Fruit fly (Drosophila melanogaster) whole organism, embryonic: ENCODE data around the gene CG18265.

Experiments
- B-H1 ChIP-seq: fragments of 200-800 bp; sonication (Bioruptor generic); IDR thresholded peaks from 3 replicates; pipeline ENCODE4 v1.3.6; 2022; ENCODE audit warnings: missing biosample characterization, missing genetic modification characterization
- CG10543 ChIP-seq: fragments of 200-800 bp; sonication (Bioruptor generic); optimal IDR thresholded peaks from 3 replicates; lab custom pipeline; 2017; ENCODE audit warnings: missing biosample characterization, mild to moderate bottlenecking, missing genetic modification characterization, moderate library complexity
- CG10565 ChIP-seq: fragments of 200-800 bp; sonication (Bioruptor generic); optimal IDR thresholded peaks from 3 replicates; lab custom pipeline; 2016; ENCODE audit warnings: missing biosample characterization, mild to moderate bottlenecking, missing genetic modification characterization
- CG12769 ChIP-seq: fragments of 200-800 bp; sonication (Bioruptor generic); optimal IDR thresholded peaks from 2 replicates; lab custom pipeline; 2019; ENCODE audit warnings: missing biosample characterization, mild to moderate bottlenecking, missing genetic modification characterization, moderate library complexity
- CG13775 ChIP-seq: fragments of 200-800 bp; sonication (Bioruptor generic); optimal IDR thresholded peaks from 3 replicates; lab custom pipeline; 2017; ENCODE audit warnings: missing biosample characterization, mild to moderate bottlenecking, missing genetic modification characterization
- CG14050 ChIP-seq: fragments of 200-800 bp; sonication (Bioruptor generic); IDR thresholded peaks from 3 replicates; pipeline ENCODE4 v1.3.6; 2022; ENCODE audit warnings: missing biosample characterization, missing genetic modification characterization
- CG14860 ChIP-seq: fragments of 200-800 bp; sonication (Bioruptor generic); IDR thresholded peaks from 3 replicates; pipeline ENCODE4 v1.3.6; 2022; ENCODE audit warnings: missing biosample characterization, missing genetic modification characterization; ENCODE audit not compliant: partially characterized antibody
- CG2712 ChIP-seq: fragments of 200-800 bp; optimal IDR thresholded peaks from 3 replicates; lab custom pipeline; 2019; ENCODE audit warnings: missing biosample characterization, mild to moderate bottlenecking, missing genetic modification characterization, moderate library complexity
- CG2875 ChIP-seq: fragments of 200-800 bp; sonication (Bioruptor generic); optimal IDR thresholded peaks from 2 replicates; lab custom pipeline; 2017; ENCODE audit warnings: missing biosample characterization, mild to moderate bottlenecking, missing genetic modification characterization, missing genetic modification reagents
- CG33557 ChIP-seq: fragments of 200-800 bp; sonication (Bioruptor generic); optimal IDR thresholded peaks from 2 replicates; lab custom pipeline; 2019; ENCODE audit warnings: missing biosample characterization, mild to moderate bottlenecking, missing genetic modification characterization, moderate library complexity
- CG42726 ChIP-seq: fragments of 200-800 bp; sonication (Bioruptor generic); IDR thresholded peaks from 2 replicates; pipeline ENCODE4 v1.3.6; 2022; ENCODE audit warnings: missing biosample characterization, missing genetic modification characterization; ENCODE audit not compliant: partially characterized antibody
- CG4404 ChIP-seq: fragments of 200-800 bp; sonication (Bioruptor generic); IDR thresholded peaks from 2 replicates; pipeline ENCODE4 v1.3.6; 2022; ENCODE audit warnings: missing biosample characterization, missing genetic modification characterization
- CG6813 ChIP-seq: fragments of 200-800 bp; sonication (Bioruptor generic); optimal IDR thresholded peaks from 2 replicates; lab custom pipeline; 2017; ENCODE audit warnings: missing biosample characterization, missing genetic modification characterization, mild to moderate bottlenecking, moderate library complexity, missing genetic modification reagents
- CG7556 ChIP-seq: fragments of 200-800 bp; sonication (Bioruptor generic); optimal IDR thresholded peaks from 2 replicates; lab custom pipeline; 2017; ENCODE audit warnings: missing biosample characterization, mild to moderate bottlenecking, missing genetic modification characterization
- CG7839 ChIP-seq: fragments of 200-800 bp; sonication (Bioruptor generic); optimal IDR thresholded peaks from 3 replicates; lab custom pipeline; 2018; ENCODE audit warnings: missing biosample characterization, mild to moderate bottlenecking, missing genetic modification characterization, moderate library complexity
- CG8089 ChIP-seq: fragments of 200-800 bp; sonication (Bioruptor generic); optimal IDR thresholded peaks from 3 replicates; lab custom pipeline; 2016; ENCODE audit warnings: missing biosample characterization, missing genetic modification characterization
- CG8359 ChIP-seq: fragments of 200-800 bp; sonication (Bioruptor generic); optimal IDR thresholded peaks from 2 replicates; lab custom pipeline; 2017; ENCODE audit warnings: missing biosample characterization, mild to moderate bottlenecking, missing genetic modification characterization, borderline replicate concordance
- E2f2 ChIP-seq: fragments of 200-800 bp; sonication (Bioruptor generic); IDR thresholded peaks from 2 replicates; pipeline ENCODE4 v1.3.6; 2022; ENCODE audit warnings: missing biosample characterization, missing genetic modification characterization
- Fer1 ChIP-seq: fragments of 200-800 bp; sonication (Bioruptor generic); optimal IDR thresholded peaks from 2 replicates; lab custom pipeline; 2017; ENCODE audit warnings: missing biosample characterization, mild to moderate bottlenecking, missing genetic modification characterization
- HHEX ChIP-seq: fragments of 200-800 bp; sonication (Bioruptor generic); optimal IDR thresholded peaks from 3 replicates; lab custom pipeline; 2017; ENCODE audit warnings: missing biosample characterization, mild to moderate bottlenecking, missing genetic modification characterization, missing genetic modification reagents
- Hsf ChIP-seq: fragments of 200-800 bp; sonication (Bioruptor generic); optimal IDR thresholded peaks from 3 replicates; lab custom pipeline; 2016; ENCODE audit warnings: missing biosample characterization, missing genetic modification characterization
- Lhr ChIP-seq: fragments of 200-800 bp; sonication (Bioruptor generic); optimal IDR thresholded peaks from 3 replicates; lab custom pipeline; 2017; ENCODE audit warnings: mild to moderate bottlenecking, missing biosample characterization, missing genetic modification reagents, missing genetic modification characterization
- MTF-1 ChIP-seq: fragments of 200-800 bp; sonication (Bioruptor generic); optimal IDR thresholded peaks from 2 replicates; lab custom pipeline; 2018; ENCODE audit warnings: missing biosample characterization, mild to moderate bottlenecking, missing genetic modification characterization, borderline replicate concordance
- Med ChIP-seq: fragments of 200-800 bp; sonication (Bioruptor generic); peaks from one replicate; lab custom pipeline; 2016; ENCODE audit warnings: missing biosample characterization, missing genetic modification characterization, mild to moderate bottlenecking, inconsistent platforms, moderate library complexity
- Rfx ChIP-seq: fragments of 200-800 bp; sonication (Bioruptor generic); IDR thresholded peaks from 2 replicates; pipeline ENCODE4 v1.3.6; 2022; ENCODE audit warnings: missing biosample characterization, missing genetic modification characterization
- ac ChIP-seq: fragments of 200-800 bp; sonication (Bioruptor generic); optimal IDR thresholded peaks from 3 replicates; lab custom pipeline; 2017; ENCODE audit warnings: missing biosample characterization, mild to moderate bottlenecking, missing genetic modification characterization
- ap ChIP-seq: fragments of 200-800 bp; sonication (Bioruptor generic); IDR thresholded peaks from 2 replicates; pipeline ENCODE4 v1.3.6; 2022; ENCODE audit warnings: missing biosample characterization, missing genetic modification characterization
- ase ChIP-seq: fragments of 200-800 bp; sonication (Bioruptor generic); IDR thresholded peaks from 3 replicates; pipeline ENCODE4 v1.3.6; 2022; ENCODE audit warnings: missing biosample characterization, missing genetic modification characterization
- ash1 ChIP-seq: fragments of 200-800 bp; sonication (Bioruptor generic); optimal IDR thresholded peaks from 2 replicates; lab custom pipeline; 2018; ENCODE audit warnings: missing biosample characterization, mild to moderate bottlenecking, missing genetic modification characterization
- bsh ChIP-seq, 2 experiments: fragments of 200-800 bp; sonication (Bioruptor generic); optimal IDR thresholded peaks; 2 replicates each; lab custom pipeline; 2017 to 2018; ENCODE audit warnings: mild to moderate bottlenecking in 2 of 2, missing biosample characterization in 2 of 2, missing genetic modification characterization in 2 of 2, moderate library complexity in 1 of 2
- cato ChIP-seq: fragments of 200-800 bp; sonication (Bioruptor generic); optimal IDR thresholded peaks from 2 replicates; lab custom pipeline; 2016; ENCODE audit warnings: missing biosample characterization, missing genetic modification characterization, borderline replicate concordance
- chn ChIP-seq: fragments of 200-800 bp; sonication (Bioruptor generic); optimal IDR thresholded peaks from 2 replicates; lab custom pipeline; 2016; ENCODE audit warnings: missing biosample characterization, missing genetic modification characterization
- corto ChIP-seq: fragments of 200-800 bp; sonication (Bioruptor generic); optimal IDR thresholded peaks from 2 replicates; lab custom pipeline; 2016; ENCODE audit warnings: missing biosample characterization, mild to moderate bottlenecking, missing genetic modification characterization, moderate library complexity
- crc ChIP-seq: fragments of 200-800 bp; sonication (Bioruptor generic); optimal IDR thresholded peaks from 2 replicates; lab custom pipeline; 2016; ENCODE audit warnings: missing biosample characterization, missing genetic modification characterization
- crol ChIP-seq: fragments of 200-800 bp; sonication (Bioruptor generic); IDR thresholded peaks from 2 replicates; pipeline ENCODE4 v1.3.6; 2022; ENCODE audit warnings: missing biosample characterization, missing genetic modification characterization
- dati ChIP-seq: fragments of 200-800 bp; sonication (Bioruptor generic); IDR thresholded peaks from 2 replicates; pipeline ENCODE4 v1.3.6; 2022; ENCODE audit warnings: missing biosample characterization, missing genetic modification characterization
- dpn ChIP-seq, 2 experiments: fragments of 200-800 bp; sonication (Bioruptor generic); optimal IDR thresholded peaks; 3 replicates each; lab custom pipeline; 2016; ENCODE audit warnings: missing biosample characterization in 2 of 2, missing genetic modification characterization in 2 of 2
- ham ChIP-seq: fragments of 200-800 bp; sonication (Bioruptor generic); IDR thresholded peaks from 2 replicates; pipeline ENCODE4 v1.3.6; 2022; ENCODE audit warnings: missing biosample characterization, missing genetic modification characterization
- hb ChIP-seq: fragments of 200-800 bp; sonication (Bioruptor generic); IDR thresholded peaks from 3 replicates; pipeline ENCODE4 v1.3.6; 2022; ENCODE audit warnings: missing biosample characterization, missing genetic modification characterization; ENCODE audit not compliant: partially characterized antibody
- lola ChIP-seq, 3 experiments: fragments of >200 bp in 2 of 3; fragments of 200-800 bp in 1 of 3; sonication (Bioruptor generic) in 1 of 3; optimal IDR thresholded peaks; 2 replicates each; lab custom pipeline; 2017 to 2019; ENCODE audit warnings: missing biosample characterization in 3 of 3, missing genetic modification characterization in 3 of 3, mild to moderate bottlenecking in 1 of 3, moderate library complexity in 1 of 3
- nerfin-1 ChIP-seq: fragments of 200-800 bp; sonication (Bioruptor generic); optimal IDR thresholded peaks from 3 replicates; lab custom pipeline; 2019; ENCODE audit warnings: missing biosample characterization, mild to moderate bottlenecking, missing genetic modification characterization, moderate library complexity
- p53 ChIP-seq: fragments of 200-800 bp; sonication (Bioruptor generic); optimal IDR thresholded peaks from 2 replicates; lab custom pipeline; 2016; ENCODE audit warnings: missing biosample characterization, missing genetic modification characterization
- peb ChIP-seq: fragments of 200-800 bp; sonication (Bioruptor generic); IDR thresholded peaks from 2 replicates; pipeline ENCODE4 v1.3.6; 2022; ENCODE audit warnings: missing biosample characterization, missing genetic modification characterization
- psq ChIP-seq: fragments of 200-800 bp; sonication (Bioruptor generic); optimal IDR thresholded peaks from 2 replicates; lab custom pipeline; 2017; ENCODE audit warnings: missing biosample characterization, missing genetic modification characterization
- seq ChIP-seq: fragments of 200-800 bp; sonication (Bioruptor generic); IDR thresholded peaks from 2 replicates; pipeline ENCODE4 v1.3.6; 2022; ENCODE audit warnings: missing biosample characterization, missing genetic modification characterization
- sna ChIP-seq: fragments of 200-800 bp; sonication (Bioruptor generic); IDR thresholded peaks from 2 replicates; pipeline ENCODE4 v1.3.6; 2022; ENCODE audit warnings: missing biosample characterization, missing genetic modification characterization; ENCODE audit not compliant: partially characterized antibody
- stc ChIP-seq: fragments of 200-800 bp; sonication (Bioruptor generic); IDR thresholded peaks from 2 replicates; pipeline ENCODE4 v1.3.6; 2022; ENCODE audit warnings: missing biosample characterization, missing genetic modification characterization
- tll ChIP-seq, 2 experiments: fragments of 200-800 bp in 1 of 2; fragments of >200 bp in 1 of 2; sonication (Bioruptor generic) in 1 of 2; optimal IDR thresholded peaks; 2 replicates each; lab custom pipeline; 2017 to 2019; ENCODE audit warnings: missing biosample characterization in 2 of 2, missing genetic modification characterization in 2 of 2, mild to moderate bottlenecking in 1 of 2, moderate library complexity in 1 of 2
- unc-4 ChIP-seq: fragments of 200-800 bp; sonication (Bioruptor generic); IDR thresholded peaks from 2 replicates; pipeline ENCODE4 v1.3.6; 2022; ENCODE audit warnings: missing biosample characterization, missing genetic modification characterization; ENCODE audit not compliant: partially characterized antibody

The CG18265 gene

DNA sequence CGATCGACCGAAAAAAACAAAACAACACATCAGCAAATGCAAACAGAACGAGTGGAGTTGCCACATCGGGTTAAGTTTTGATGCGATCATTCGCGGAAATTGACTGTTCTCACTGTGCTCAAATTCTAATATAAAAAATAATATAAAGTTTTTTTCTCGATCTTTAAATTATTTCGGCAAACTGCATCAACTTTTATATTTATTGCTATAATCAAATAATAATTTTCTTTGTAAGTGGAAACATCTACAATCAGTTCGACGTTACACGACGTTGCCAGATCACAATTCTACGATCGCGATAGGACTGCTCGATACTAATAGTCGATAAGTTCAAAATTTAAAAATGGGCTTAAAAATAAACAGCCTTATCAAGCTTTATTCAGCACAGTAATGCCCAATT, 10.4 kb upstream of the CG18265 start, which contains the start of gene Gorab (continued):
- TF ChIP-seq Med (GFP tag; lab: Kevin White, UChicago) = peak; percentile 95
- no peak for TF ChIP-seq CG6813
- TF ChIP-seq B-H1 = peak; percentile 93
- TF ChIP-seq ham = 0 out of 2 replicates have a peak, but pooled peaks have one; percentile 45
- TF ChIP-seq seq (GFP tag; lab: Robert Waterston, UW) = peak; percentile 90
- peak; percentile 48; the same call in 1 of the 2 replicates for TF ChIP-seq unc-4 (GFP tag; lab: Robert Waterston, UW)
- peak; percentile 60 for TF ChIP-seq Fer1 (GFP tag; lab: Kevin White, UChicago)
- TF ChIP-seq dati (GFP tag; lab: Robert Waterston, UW) = peak; percentile 88
- TF ChIP-seq hb (GFP tag; lab: Robert Waterston, UW) = no peak
- TF ChIP-seq CG12769 = no peak
- TF ChIP-seq ac (GFP tag; lab: Kevin White, UChicago) = peak; percentile 13
- no peak for TF ChIP-seq CG42726
- TF ChIP-seq CG2712 (tag; lab: Kevin White, UChicago) = peak; percentile 95
- TF ChIP-seq Rfx (GFP tag; lab: Robert Waterston, UW) = peak; percentile 95
- peak; percentile 81 for TF ChIP-seq corto (GFP tag; lab: Kevin White, UChicago)
- no peak for TF ChIP-seq sna (GFP tag; lab: Robert Waterston, UW)
- TF ChIP-seq CG8359 (GFP tag; lab: Kevin White, UChicago) = peak; percentile 10
- TF ChIP-seq CG7556 (GFP tag; lab: Kevin White, UChicago) = peak; percentile 47
- TF ChIP-seq nerfin-1 (tag; lab: Kevin White, UChicago) = peak; percentile 54
- TF ChIP-seq CG13775 = peak; percentile 91
- peak in 1 of 3 experiments; percentile 86 for TF ChIP-seq lola (GFP tag; optimal IDR thresholded peaks at IDR 0.05; lab: Kevin White, UChicago)
- peak; percentile 4 for TF ChIP-seq CG2875 (GFP tag; lab: Kevin White, UChicago)
- TF ChIP-seq CG4404 = peak; percentile 97
- TF ChIP-seq CG10565 (GFP tag; lab: Kevin White, UChicago) = no peak
- peak; percentile 96 for TF ChIP-seq ap (GFP tag; lab: Robert Waterston, UW)
- TF ChIP-seq tll (GFP tag; optimal IDR thresholded peaks at IDR 0.05; lab: Kevin White, UChicago) = peak in 1 of 2 experiments; percentile 31
- TF ChIP-seq Lhr (GFP tag; lab: Kevin White, UChicago) = peak; percentile 83
- peak; percentile 87 for TF ChIP-seq E2f2 (GFP tag; lab: Robert Waterston, UW)
- TF ChIP-seq CG33557 (GFP tag; lab: Kevin White, UChicago) = peak; percentile 55
- TF ChIP-seq psq (GFP tag; lab: Kevin White, UChicago) = peak; percentile 55
- peak; percentile 60 for TF ChIP-seq crol (GFP tag; lab: Robert Waterston, UW)
- TF ChIP-seq CG10543 = peak; percentile 61
- peak; percentile 83 for TF ChIP-seq cato
- peak; percentile 91 for TF ChIP-seq CG14050 (GFP tag; lab: Robert Waterston, UW)
- no peak for TF ChIP-seq p53 (GFP tag; lab: Kevin White, UChicago)
- peak; percentile 97 for TF ChIP-seq ase (GFP tag; lab: Robert Waterston, UW)
- peak; percentile 93 for TF ChIP-seq Hsf (GFP tag; lab: Kevin White, UChicago)
- TF ChIP-seq stc (GFP tag; lab: Robert Waterston, UW) = peak; percentile 90
- TF ChIP-seq peb = peak; percentile 87
- peak; percentile 60 for TF ChIP-seq MTF-1 (GFP tag; lab: Kevin White, UChicago)
- TF ChIP-seq chn (GFP tag; lab: Kevin White, UChicago) = peak; percentile 90
- TF ChIP-seq CG7839 (tag; lab: Kevin White, UChicago) = peak; percentile 91
- peak; percentile 59 for TF ChIP-seq CG8089 (GFP tag; lab: Kevin White, UChicago)
- peak; percentile 38; the same call in 1 of the 3 replicates for TF ChIP-seq CG14860 (GFP tag; lab: Robert Waterston, UW)
- TF ChIP-seq HHEX = peak; percentile 79
- TF ChIP-seq crc (GFP tag; lab: Kevin White, UChicago) = no peak
- TF ChIP-seq bsh (GFP tag; optimal IDR thresholded peaks at IDR 0.05; lab: Kevin White, UChicago) = peak in 1 of 2 experiments; percentile 90
- TF ChIP-seq dpn (GFP tag; optimal IDR thresholded peaks at IDR 0.05; lab: Kevin White, UChicago) = peak; percentile 83 to 93
- no peak for TF ChIP-seq ash1 (GFP tag; lab: Kevin White, UChicago)
